Worm (Caenorhabditis elegans) whole organism, L2 larva: Measurements from ENCODE around the gene F58B4.3.

Experiments used
- F13H6.1 ChIP-seq: sonication (generic microtip); optimal IDR thresholded peaks from 2 replicates; lab custom pipeline; 2016; ENCODE audit warnings: missing genetic modification characterization, missing compliant biosample characterization
- R02D3.7 ChIP-seq: fragments of 150-350 bp; optimal IDR thresholded peaks from 2 replicates; lab custom pipeline; 2014; ENCODE audit warnings: missing biosample characterization, missing genetic modification characterization
- Y55F3AM.14 ChIP-seq: fragments of 200-800 bp; sonication (Bioruptor generic); optimal IDR thresholded peaks from 2 replicates; lab custom pipeline; 2018; ENCODE audit warnings: mild to moderate bottlenecking, missing genetic modification characterization, missing compliant biosample characterization
- alr-1 ChIP-seq: fragments of 150-350 bp; optimal IDR thresholded peaks from 2 replicates; lab custom pipeline; 2014; ENCODE audit warnings: missing biosample characterization, missing genetic modification characterization
- aly-2 ChIP-seq: fragments of 150-350 bp; optimal IDR thresholded peaks from 2 replicates; lab custom pipeline; 2014; ENCODE audit warnings: missing biosample characterization, missing genetic modification characterization
- ceh-16 ChIP-seq: fragments of 150-350 bp; optimal IDR thresholded peaks from 2 replicates; lab custom pipeline; 2014; ENCODE audit warnings: missing biosample characterization, missing genetic modification characterization
- crh-2 ChIP-seq: sonication (generic microtip); optimal IDR thresholded peaks from 2 replicates; lab custom pipeline; 2017; ENCODE audit warnings: missing biosample characterization, missing genetic modification characterization
- dmd-4 ChIP-seq: sonication (generic microtip); optimal IDR thresholded peaks from 2 replicates; lab custom pipeline; 2017; ENCODE audit warnings: missing biosample characterization, missing genetic modification characterization
- egl-27 ChIP-seq: sonication (generic microtip); optimal IDR thresholded peaks from 3 replicates; lab custom pipeline; 2017; ENCODE audit warnings: missing biosample characterization, missing genetic modification reagents, missing genetic modification characterization
- elt-1 ChIP-seq: fragments of 150-350 bp; optimal IDR thresholded peaks from 2 replicates; lab custom pipeline; 2014; ENCODE audit warnings: missing biosample characterization, missing genetic modification characterization
- elt-3 ChIP-seq: sonication (generic microtip); optimal IDR thresholded peaks from 2 replicates; lab custom pipeline; 2017; ENCODE audit warnings: missing biosample characterization, missing genetic modification characterization
- fos-1 ChIP-seq: fragments of 150-350 bp; optimal IDR thresholded peaks from 2 replicates; lab custom pipeline; 2014; ENCODE audit warnings: missing biosample characterization, missing genetic modification characterization
- gmeb-1 ChIP-seq: fragments of 150-350 bp; optimal IDR thresholded peaks from 2 replicates; lab custom pipeline; 2014; ENCODE audit warnings: missing biosample characterization, missing genetic modification characterization
- lin-11 ChIP-seq: fragments of 150-350 bp; sonication (generic microtip); optimal IDR thresholded peaks from 2 replicates; lab custom pipeline; 2014; ENCODE audit warnings: missing biosample characterization, missing genetic modification characterization, inconsistent platforms, mixed read lengths
- lin-13 ChIP-seq: fragments of 150-350 bp; optimal IDR thresholded peaks from 2 replicates; lab custom pipeline; 2014; ENCODE audit warnings: missing biosample characterization, missing genetic modification reagents, missing genetic modification characterization
- lsy-2 ChIP-seq, 2 experiments: fragments of 150-350 bp in 1 of 2; sonication (generic microtip) in 1 of 2; optimal IDR thresholded peaks; 2 replicates each; lab custom pipeline; 2014 to 2017; ENCODE audit warnings: missing biosample characterization in 2 of 2, missing genetic modification characterization in 2 of 2
- mab-5 ChIP-seq: fragments of 150-350 bp; optimal IDR thresholded peaks from 2 replicates; lab custom pipeline; 2014; ENCODE audit warnings: missing biosample characterization, missing genetic modification characterization
- mbf-1 ChIP-seq: sonication (generic microtip); optimal IDR thresholded peaks from 2 replicates; lab custom pipeline; 2017; ENCODE audit warnings: missing biosample characterization, missing genetic modification characterization
- mdl-1 ChIP-seq, 2 experiments: fragments of 150-350 bp in 1 of 2; sonication (generic microtip) in 1 of 2; optimal IDR thresholded peaks; 2 replicates each; lab custom pipeline; 2017; ENCODE audit warnings: missing biosample characterization in 2 of 2, missing genetic modification characterization in 2 of 2
- nhr-10 ChIP-seq: sonication (generic microtip); optimal IDR thresholded peaks from 2 replicates; lab custom pipeline; 2017; ENCODE audit warnings: missing biosample characterization, missing genetic modification characterization
- nhr-11 ChIP-seq: fragments of 150-350 bp; optimal IDR thresholded peaks from 2 replicates; lab custom pipeline; 2014; ENCODE audit warnings: missing biosample characterization, missing genetic modification characterization
- nhr-12 ChIP-seq: fragments of 150-350 bp; optimal IDR thresholded peaks from 2 replicates; lab custom pipeline; 2014; ENCODE audit warnings: missing biosample characterization, missing genetic modification characterization
- nhr-21 ChIP-seq: fragments of 150-350 bp; optimal IDR thresholded peaks from 2 replicates; lab custom pipeline; 2014; ENCODE audit warnings: missing biosample characterization, missing genetic modification characterization
- nhr-23 ChIP-seq: fragments of 150-350 bp; optimal IDR thresholded peaks from 2 replicates; lab custom pipeline; 2014; ENCODE audit warnings: missing biosample characterization, missing genetic modification reagents, missing genetic modification characterization
- nhr-25 ChIP-seq: fragments of 150-350 bp; sonication (generic microtip); optimal IDR thresholded peaks from 3 replicates; lab custom pipeline; 2014; ENCODE audit warnings: missing biosample characterization, missing genetic modification characterization
- nhr-77 ChIP-seq: fragments of 150-350 bp; optimal IDR thresholded peaks from 2 replicates; lab custom pipeline; 2014; ENCODE audit warnings: missing biosample characterization, missing genetic modification characterization
- peb-1 ChIP-seq: fragments of 150-350 bp; optimal IDR thresholded peaks from 2 replicates; lab custom pipeline; 2014; ENCODE audit warnings: missing biosample characterization, missing genetic modification characterization
- sem-4 ChIP-seq: fragments of 150-350 bp; optimal IDR thresholded peaks from 2 replicates; lab custom pipeline; 2014; ENCODE audit warnings: missing biosample characterization, missing genetic modification reagents, missing genetic modification characterization
- skn-1 ChIP-seq: sonication (generic microtip); optimal IDR thresholded peaks from 2 replicates; lab custom pipeline; 2017; ENCODE audit warnings: missing biosample characterization, missing genetic modification characterization
- sma-9 ChIP-seq, 2 experiments: fragments of 150-350 bp in 1 of 2; sonication (generic microtip) in 1 of 2; optimal IDR thresholded peaks; 2 replicates each; lab custom pipeline; 2014 to 2016; ENCODE audit warnings: missing genetic modification characterization in 2 of 2, mild to moderate bottlenecking in 1 of 2, missing biosample characterization in 1 of 2, missing compliant biosample characterization in 1 of 2, missing genetic modification reagents in 1 of 2, moderate library complexity in 1 of 2
- snpc-4 ChIP-seq: fragments of 150-350 bp; optimal IDR thresholded peaks from 2 replicates; lab custom pipeline; 2014; ENCODE audit warnings: missing biosample characterization, missing genetic modification characterization
- unc-39 ChIP-seq: fragments of 150-350 bp; optimal IDR thresholded peaks from 2 replicates; lab custom pipeline; 2014; ENCODE audit warnings: missing biosample characterization, missing genetic modification characterization
- unc-55 ChIP-seq: fragments of 150-350 bp; sonication (generic microtip); optimal IDR thresholded peaks from 3 replicates; lab custom pipeline; 2014; ENCODE audit warnings: missing biosample characterization, missing genetic modification reagents, missing genetic modification characterization
- unc-62 ChIP-seq: fragments of 150-350 bp; optimal IDR thresholded peaks from 2 replicates; lab custom pipeline; 2014; ENCODE audit warnings: missing biosample characterization, missing genetic modification reagents, missing genetic modification characterization
- zag-1 ChIP-seq: fragments of 150-350 bp; optimal IDR thresholded peaks from 2 replicates; lab custom pipeline; 2014; ENCODE audit warnings: missing biosample characterization, missing genetic modification characterization
- ztf-1 ChIP-seq: fragments of 200-800 bp; sonication (Bioruptor generic); conservative IDR thresholded peaks from 2 replicates; pipeline ENCODE4 v1.3.6; 2022; ENCODE audit warnings: missing genetic modification characterization, missing compliant biosample characterization
- ztf-4 ChIP-seq: fragments of 150-350 bp; optimal IDR thresholded peaks from 2 replicates; lab custom pipeline; 2014; ENCODE audit warnings: missing biosample characterization, missing genetic modification characterization

The F58B4.3 gene

DNA sequence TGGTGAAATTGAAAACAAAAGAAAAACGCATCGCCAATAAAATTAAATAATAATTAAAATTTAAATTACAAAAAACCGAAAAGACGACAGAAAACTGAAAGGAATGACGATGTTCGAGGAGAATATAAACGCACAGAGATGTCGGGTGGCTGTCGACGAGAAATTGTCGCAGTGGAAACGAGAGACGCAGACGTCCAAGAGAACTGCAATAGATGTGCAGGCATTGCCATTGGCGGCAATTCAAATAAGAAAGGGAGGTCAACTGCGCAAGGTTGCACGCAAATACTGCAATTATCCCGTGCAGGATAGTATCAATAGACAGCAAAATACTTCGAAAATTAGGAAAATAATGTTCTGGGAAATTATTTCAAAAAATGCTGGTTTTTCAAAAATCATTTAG, 32.4 kb upstream of the F58B4.3 start (continued):
- TF ChIP-seq skn-1 (tag; lab: Kevin White, UChicago) (peak; percentile 80), lin-11 (peak; percentile 99), fos-1 (tag; lab: Kevin White, UChicago) (peak; percentile 98), peb-1 (tag; lab: Kevin White, UChicago) (peak; percentile 40), R02D3.7 (tag; lab: Kevin White, UChicago) (peak; percentile 71), egl-27 (tag; lab: Kevin White, UChicago) (peak; percentile 97), nhr-12 (tag; lab: Kevin White, UChicago) (peak; percentile 79), alr-1 (tag; lab: Kevin White, UChicago) (no peak)

DNA sequence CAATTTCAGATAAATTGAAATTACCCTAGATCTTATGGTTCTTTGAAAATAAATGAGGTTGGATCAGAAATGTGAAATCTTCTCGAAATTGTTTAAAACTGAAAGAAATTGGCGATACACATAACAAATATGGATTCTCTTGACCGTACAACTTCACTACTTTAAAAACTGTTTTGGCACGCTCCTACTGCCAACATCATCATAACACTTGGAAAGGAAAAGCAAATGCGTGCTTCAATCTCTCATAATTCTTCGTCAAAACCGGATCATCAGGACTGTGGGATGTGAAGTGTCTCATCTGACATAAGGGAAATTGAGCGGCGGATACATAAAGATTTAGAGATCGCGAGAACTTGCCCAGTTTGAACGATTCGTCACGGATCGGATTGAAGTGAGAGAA, 31.5 kb upstream of the F58B4.3 start, which contains the start of gene F32D8.7:
TSS of gene F32D8.7 (plus strand) at position 329 of the 400 bp plus-strand sequence.
- TF ChIP-seq skn-1 (tag; lab: Kevin White, UChicago): no peak
- TF ChIP-seq nhr-25: no peak
- no peak for TF ChIP-seq dmd-4
- TF ChIP-seq lin-13 (GFP tag; lab: Kevin White, UChicago): no peak
- TF ChIP-seq Y55F3AM.14 (GFP tag; lab: Kevin White, UChicago): no peak
- TF ChIP-seq unc-39 (tag; lab: Kevin White, UChicago): no peak
- no peak for TF ChIP-seq elt-3 (tag; lab: Kevin White, UChicago)
- no peak for TF ChIP-seq aly-2 (tag; lab: Kevin White, UChicago)
- TF ChIP-seq alr-1 (tag; lab: Kevin White, UChicago): no peak
- no peak for TF ChIP-seq nhr-11 (tag; lab: Kevin White, UChicago)
- TF ChIP-seq R02D3.7 (tag; lab: Kevin White, UChicago): no peak
- no peak for TF ChIP-seq nhr-77
- no peak for TF ChIP-seq crh-2
- TF ChIP-seq unc-55 (GFP tag; lab: Kevin White, UChicago): no peak
- TF ChIP-seq nhr-21 (tag; lab: Kevin White, UChicago): no peak
- no peak for TF ChIP-seq mdl-1 (tag; optimal IDR thresholded peaks at IDR 0.05; lab: Kevin White, UChicago)

DNA sequence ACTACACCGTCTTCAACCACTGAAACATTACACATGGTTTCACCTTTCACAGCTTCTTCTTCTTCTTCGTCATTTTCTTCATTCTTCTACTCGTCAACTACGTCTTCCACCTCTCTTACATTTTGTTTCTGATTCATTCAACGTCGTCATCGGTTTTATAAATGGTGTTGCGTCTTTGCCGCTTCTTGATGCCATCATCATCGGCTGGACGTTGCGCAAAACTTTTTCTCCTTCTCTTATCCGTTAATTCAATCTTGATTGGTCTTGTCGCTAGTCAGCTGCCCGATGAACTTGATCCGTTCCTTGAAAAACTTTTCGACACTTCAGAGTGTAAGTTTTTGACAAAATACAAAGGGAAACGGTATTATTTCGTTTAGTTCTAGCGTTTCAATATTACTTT, 31.0 kb upstream of the F58B4.3 start:
- TF ChIP-seq ztf-1 (GFP tag; lab: Robert Waterston, UW) (no peak), crh-2 (no peak), nhr-25 (peak; percentile 34), mbf-1 (no peak), nhr-11 (tag; lab: Kevin White, UChicago) (no peak), ceh-16 (tag; lab: Kevin White, UChicago) (peak; percentile 24), sma-9 (GFP tag; optimal IDR thresholded peaks at IDR 0.05; lab: Kevin White, UChicago) (no peak), sma-9 (tag; optimal IDR thresholded peaks at IDR 0.05; lab: Kevin White, UChicago) (no peak), unc-62 (GFP tag; lab: Kevin White, UChicago) (no peak), elt-1 (tag; lab: Kevin White, UChicago) (no peak), egl-27 (tag; lab: Kevin White, UChicago) (no peak)

DNA sequence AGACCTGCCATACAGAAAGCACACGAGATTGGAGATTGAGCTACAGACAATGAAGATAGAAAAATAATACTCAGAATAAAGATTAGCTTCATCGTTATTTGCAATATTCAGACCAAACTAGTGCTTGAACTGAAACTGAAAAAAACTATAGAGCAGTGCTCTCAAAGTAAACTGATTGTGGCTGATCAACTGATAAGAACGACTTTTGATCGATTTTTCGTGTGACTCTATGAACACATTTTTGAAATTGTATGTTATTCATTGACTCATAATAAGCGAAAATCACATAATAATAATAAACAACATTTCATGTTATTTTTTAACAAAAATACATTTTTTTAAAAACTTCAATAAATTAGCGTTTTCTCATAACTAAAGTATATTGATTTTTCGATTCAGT, 28.5 kb upstream of the F58B4.3 start, which contains the start of gene spp-16:
TSS of gene spp-16 (minus strand) at position 179 of the 400 bp plus-strand sequence.
- TF ChIP-seq F13H6.1 (tag; lab: Kevin White, UChicago): no peak
- TF ChIP-seq nhr-12 (tag; lab: Kevin White, UChicago): no peak
- TF ChIP-seq fos-1 (tag; lab: Kevin White, UChicago): peak; percentile 37
- TF ChIP-seq nhr-77: no peak
- no peak for TF ChIP-seq dmd-4
- TF ChIP-seq zag-1 (tag; lab: Kevin White, UChicago): no peak
- no peak for TF ChIP-seq skn-1 (tag; lab: Kevin White, UChicago)
- TF ChIP-seq gmeb-1 (tag; lab: Kevin White, UChicago): no peak

DNA sequence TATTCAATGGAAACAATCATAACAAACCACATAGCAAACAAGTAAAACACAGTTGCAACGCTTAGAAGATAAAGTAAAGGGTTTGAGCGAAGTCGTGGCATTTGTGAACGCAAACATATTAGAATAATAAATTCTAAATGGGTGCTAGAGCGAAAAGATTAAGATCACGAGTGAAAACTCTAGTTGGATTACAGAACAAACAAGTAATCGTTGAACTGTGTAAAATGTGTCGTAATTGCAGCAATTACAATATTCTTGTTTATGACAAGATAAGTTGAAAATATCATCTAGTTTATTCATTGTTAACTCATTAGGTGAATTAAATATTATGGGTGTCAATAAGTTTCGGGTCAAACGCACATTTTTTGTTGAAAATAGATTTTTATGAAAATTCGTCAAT, 26.9 kb upstream of the F58B4.3 start, which contains the start of gene F32D8.8:
TSS of gene F32D8.8 (minus strand) at position 101 of the 400 bp plus-strand sequence.
- TF ChIP-seq nhr-10 (tag; lab: Kevin White, UChicago): no peak
- TF ChIP-seq lsy-2 (tag; optimal IDR thresholded peaks at IDR 0.05; lab: Kevin White, UChicago): no peak
- TF ChIP-seq mbf-1: no peak
- TF ChIP-seq snpc-4 (tag; lab: Kevin White, UChicago): no peak
- no peak for TF ChIP-seq nhr-77
- TF ChIP-seq Y55F3AM.14 (GFP tag; lab: Kevin White, UChicago): no peak
- no peak for TF ChIP-seq unc-39 (tag; lab: Kevin White, UChicago)
- TF ChIP-seq peb-1 (tag; lab: Kevin White, UChicago): no peak
- TF ChIP-seq ztf-4 (tag; lab: Kevin White, UChicago): no peak
- no peak for TF ChIP-seq ztf-1 (GFP tag; lab: Robert Waterston, UW)
- TF ChIP-seq sem-4 (tag; lab: Kevin White, UChicago): no peak
- no peak for TF ChIP-seq mdl-1 (tag; optimal IDR thresholded peaks at IDR 0.05; lab: Kevin White, UChicago)
- no peak for TF ChIP-seq nhr-23 (tag; lab: Kevin White, UChicago)
- TF ChIP-seq ceh-16 (tag; lab: Kevin White, UChicago): no peak
- TF ChIP-seq dmd-4: no peak
- TF ChIP-seq nhr-21 (tag; lab: Kevin White, UChicago): no peak
- no peak for TF ChIP-seq F13H6.1 (tag; lab: Kevin White, UChicago)
- TF ChIP-seq mab-5: no peak
- TF ChIP-seq skn-1 (tag; lab: Kevin White, UChicago): no peak
